Fruit fly (Drosophila melanogaster) whole organism, embryonic: Measurements from ENCODE around the gene Mul1.

Experiments
- CG2678 ChIP-seq: fragments of 200-800 bp; sonication (Bioruptor generic); optimal IDR thresholded peaks from 3 replicates; lab custom pipeline; 2019; ENCODE audit warnings: missing biosample characterization, mild to moderate bottlenecking, missing genetic modification characterization, moderate library complexity
- Dref ChIP-seq: fragments of 200-800 bp; sonication (Bioruptor generic); IDR thresholded peaks from 2 replicates; pipeline ENCODE4 v1.3.6; 2022; ENCODE audit warnings: missing biosample characterization, missing genetic modification characterization
- Sox100B ChIP-seq: fragments of 200-800 bp; sonication (Bioruptor generic); optimal IDR thresholded peaks from 3 replicates; lab custom pipeline; 2018; ENCODE audit warnings: missing biosample characterization, mild to moderate bottlenecking, missing genetic modification characterization
- Sry-δ ChIP-seq: fragments of 200-800 bp; sonication (Bioruptor generic); optimal IDR thresholded peaks from 2 replicates; lab custom pipeline; 2016; ENCODE audit warnings: missing biosample characterization, missing genetic modification characterization
- Tbp ChIP-seq: fragments of >200 bp; optimal IDR thresholded peaks from 2 replicates; lab custom pipeline; 2018; ENCODE audit warnings: missing biosample characterization, missing genetic modification characterization
- crc ChIP-seq: fragments of 200-800 bp; sonication (Bioruptor generic); optimal IDR thresholded peaks from 2 replicates; lab custom pipeline; 2016; ENCODE audit warnings: missing biosample characterization, missing genetic modification characterization
- dimm ChIP-seq: fragments of 200-800 bp; sonication (Bioruptor generic); IDR thresholded peaks from 2 replicates; pipeline ENCODE4 v1.3.6; 2022; ENCODE audit warnings: missing biosample characterization, missing genetic modification characterization
- dysf ChIP-seq: fragments of 200-800 bp; sonication (Bioruptor generic); IDR thresholded peaks from 3 replicates; pipeline ENCODE4 v1.3.6; 2022; ENCODE audit warnings: missing biosample characterization, missing genetic modification characterization
- fu2 ChIP-seq: fragments of 200-800 bp; sonication (Bioruptor generic); optimal IDR thresholded peaks from 2 replicates; lab custom pipeline; 2016; ENCODE audit warnings: missing biosample characterization, missing genetic modification characterization
- nerfin-1 ChIP-seq: fragments of 200-800 bp; sonication (Bioruptor generic); optimal IDR thresholded peaks from 3 replicates; lab custom pipeline; 2019; ENCODE audit warnings: missing biosample characterization, mild to moderate bottlenecking, missing genetic modification characterization, moderate library complexity
- peb ChIP-seq: fragments of 200-800 bp; sonication (Bioruptor generic); IDR thresholded peaks from 2 replicates; pipeline ENCODE4 v1.3.6; 2022; ENCODE audit warnings: missing biosample characterization, missing genetic modification characterization
- tup ChIP-seq: fragments of 200-800 bp; sonication (Bioruptor generic); optimal IDR thresholded peaks from 2 replicates; lab custom pipeline; 2016; ENCODE audit warnings: missing biosample characterization, mild to moderate bottlenecking, missing genetic modification characterization, moderate library complexity

DNA sequence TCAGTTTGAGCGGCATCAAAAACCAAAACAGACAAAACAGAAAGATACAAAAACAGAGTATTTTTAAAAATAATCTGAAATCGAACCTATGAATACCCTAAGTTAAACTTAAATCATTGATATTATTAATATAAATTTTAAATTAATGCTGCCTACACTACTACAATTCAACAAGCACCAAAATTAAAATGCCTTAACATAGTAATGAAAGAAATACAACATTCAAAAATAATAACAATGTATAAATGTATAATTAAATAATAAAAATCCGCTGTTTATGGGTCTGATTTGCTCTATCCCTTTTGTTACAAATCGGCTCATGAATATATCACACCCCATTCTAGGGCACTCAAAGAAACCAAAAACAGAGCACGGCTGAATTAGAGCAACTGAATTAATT is 27.8 kb downstream of the Mul1 start:
- no peak for TF ChIP-seq peb (GFP tag; lab: Robert Waterston, UW)
- no peak for TF ChIP-seq nerfin-1 (tag; lab: Kevin White, UChicago)
- no peak for TF ChIP-seq tup (GFP tag; lab: Kevin White, UChicago)
- no peak for TF ChIP-seq Tbp (GFP tag; lab: Kevin White, UChicago)
- TF ChIP-seq Sry-δ (GFP tag; lab: Kevin White, UChicago): no peak
- no peak; the same call in 2 of the 3 replicates for TF ChIP-seq dysf (GFP tag; lab: Robert Waterston, UW)
- TF ChIP-seq Sox100B (GFP tag; lab: Kevin White, UChicago): no peak
- TF ChIP-seq fu2 (GFP tag; lab: Kevin White, UChicago): no peak
- TF ChIP-seq crc (GFP tag; lab: Kevin White, UChicago): no peak
- no peak for TF ChIP-seq dimm (GFP tag; lab: Robert Waterston, UW)
- no peak for TF ChIP-seq Dref (GFP tag; lab: Robert Waterston, UW)
- TF ChIP-seq CG2678 (tag; lab: Kevin White, UChicago): peak; percentile 36
